Worm (Caenorhabditis elegans): Measurements from ENCODE around the gene pup-2.

DNA sequence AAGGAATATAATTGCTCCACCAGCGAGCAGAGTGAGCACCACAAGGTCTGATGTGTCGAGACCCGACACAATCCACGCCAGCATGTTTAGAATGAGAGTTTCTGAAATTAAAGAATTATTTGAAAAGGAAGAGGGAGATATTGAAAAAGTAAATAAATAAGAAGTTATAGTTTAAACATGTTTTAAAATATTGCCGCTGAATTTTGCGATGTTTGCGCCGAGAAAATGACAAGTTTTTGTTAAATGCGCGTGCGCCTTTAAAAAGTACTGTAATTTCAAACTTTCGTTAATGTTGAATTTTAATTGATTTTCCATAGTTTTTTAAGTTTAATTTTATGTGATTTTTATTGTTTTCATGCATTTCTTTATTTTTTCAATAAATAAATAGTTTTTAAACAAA is 13.9 kb downstream of the pup-2 start, which contains the start of gene emb-8:
- TF ChIP-seq jun-1 (tag; optimal IDR thresholded peaks at IDR 0.05) = no peak
- no peak for TF ChIP-seq aly-2 (tag; optimal IDR thresholded peaks at IDR 0.05)
- TF ChIP-seq nhr-11 (tag; optimal IDR thresholded peaks at IDR 0.05) = no peak
- TF ChIP-seq fos-1 (tag; optimal IDR thresholded peaks at IDR 0.05) = no peak
- TF ChIP-seq ceh-82 (tag; optimal IDR thresholded peaks at IDR 0.05) = no peak
- no peak for TF ChIP-seq ceh-16 (tag; optimal IDR thresholded peaks at IDR 0.05)
